Worm (Caenorhabditis elegans): ENCODE data around the gene C36B7.2.

- TF ChIP-seq skn-1 (tag; optimal IDR thresholded peaks at IDR 0.05) = no peak
- TF ChIP-seq ztf-4 (tag; optimal IDR thresholded peaks at IDR 0.05) = no peak
Measured at ce11 chrX:7151189-7151857, 45.1 kb downstream of the C36B7.2 start, which contains the start of gene lam-2.
